Fruit fly (Drosophila melanogaster): Measurements from ENCODE around the gene nes.

nes gene

dm6 chr3L:19221455-19221854, 39.0 kb downstream of the nes start (continued):
- 0 out of 3 replicates have a peak, but pooled peaks have one; percentile 21 for TF ChIP-seq ci (GFP tag; IDR thresholded peaks at IDR 0.05)
- no peak for TF ChIP-seq Poxn (GFP tag; IDR thresholded peaks at IDR 0.05)
- TF ChIP-seq CG7963 (GFP tag; IDR thresholded peaks at IDR 0.05; ENCODE audit: partially characterized antibody) = no peak
- TF ChIP-seq tin (GFP tag; optimal IDR thresholded peaks at IDR 0.05) = no peak
- TF ChIP-seq CG13296 (GFP tag; optimal IDR thresholded peaks at IDR 0.05) = no peak
- no peak for TF ChIP-seq CG7839 (tag; optimal IDR thresholded peaks at IDR 0.05)
- TF ChIP-seq cg (GFP tag; optimal IDR thresholded peaks at IDR 0.05) = no peak
- no peak for TF ChIP-seq CG4854 (GFP tag; optimal IDR thresholded peaks at IDR 0.05)
- no peak for TF ChIP-seq en (GFP tag; optimal IDR thresholded peaks at IDR 0.05)
- TF ChIP-seq Bteb2 (GFP tag; optimal IDR thresholded peaks at IDR 0.05) = no peak
- no peak for TF ChIP-seq nerfin-1 (tag; optimal IDR thresholded peaks at IDR 0.05)
- no peak for TF ChIP-seq lola (GFP tag; optimal IDR thresholded peaks at IDR 0.05)
- peak; percentile 25 for TF ChIP-seq lab (GFP tag; optimal IDR thresholded peaks at IDR 0.05)
- TF ChIP-seq CG9727 (GFP tag; optimal IDR thresholded peaks at IDR 0.05) = no peak
- no peak for TF ChIP-seq Dip2 (GFP tag; IDR thresholded peaks at IDR 0.05)
- no peak for TF ChIP-seq tx (GFP tag; optimal IDR thresholded peaks at IDR 0.05)
- no peak for TF ChIP-seq BtbVII (GFP tag; optimal IDR thresholded peaks at IDR 0.05)
- TF ChIP-seq CG17359 (tag; optimal IDR thresholded peaks at IDR 0.05) = no peak
- TF ChIP-seq fd64A (GFP tag; optimal IDR thresholded peaks at IDR 0.05) = no peak
- TF ChIP-seq CG4730 (GFP tag; IDR thresholded peaks at IDR 0.05) = no peak
- TF ChIP-seq unpg (GFP tag; optimal IDR thresholded peaks at IDR 0.05) = no peak
- TF ChIP-seq yki (optimal IDR thresholded peaks at IDR 0.05) = no peak
- TF ChIP-seq Blimp-1 (GFP tag; optimal IDR thresholded peaks at IDR 0.05) = no peak
- TF ChIP-seq HLH54F (GFP tag; optimal IDR thresholded peaks at IDR 0.05) = no peak
- no peak for TF ChIP-seq CG9215 (GFP tag; IDR thresholded peaks at IDR 0.05)
- TF ChIP-seq knrl (GFP tag; IDR thresholded peaks at IDR 0.05; ENCODE audit: partially characterized antibody) = no peak
- no peak for TF ChIP-seq tap (tag; optimal IDR thresholded peaks at IDR 0.05)
- 0 out of 3 replicates have a peak, but pooled peaks have one; percentile 39 for TF ChIP-seq so (GFP tag; IDR thresholded peaks at IDR 0.05)
- TF ChIP-seq ac (GFP tag; optimal IDR thresholded peaks at IDR 0.05) = no peak
- TF ChIP-seq CG12071 (GFP tag; optimal IDR thresholded peaks at IDR 0.05) = no peak
- TF ChIP-seq fd102C (GFP tag; optimal IDR thresholded peaks at IDR 0.05) = no peak
- TF ChIP-seq B-H2 (GFP tag; optimal IDR thresholded peaks at IDR 0.05) = no peak
- TF ChIP-seq tup (GFP tag; optimal IDR thresholded peaks at IDR 0.05) = no peak
- no peak for TF ChIP-seq CG6813 (GFP tag; optimal IDR thresholded peaks at IDR 0.05)
- TF ChIP-seq CG6683 (GFP tag; optimal IDR thresholded peaks at IDR 0.05) = no peak
- no peak for TF ChIP-seq CG31224 (GFP tag; IDR thresholded peaks at IDR 0.05)
- no peak for TF ChIP-seq klu (GFP tag; IDR thresholded peaks at IDR 0.05)
- no peak for TF ChIP-seq Abd-B (GFP tag; optimal IDR thresholded peaks at IDR 0.05)
- TF ChIP-seq gfzf (GFP tag; optimal IDR thresholded peaks at IDR 0.05) = no peak
- TF ChIP-seq CG1602 (GFP tag; optimal IDR thresholded peaks at IDR 0.05) = no peak
- no peak for TF ChIP-seq Xbp1 (GFP tag; optimal IDR thresholded peaks at IDR 0.05)
- no peak for TF ChIP-seq Stat92E (GFP tag; optimal IDR thresholded peaks at IDR 0.05)
- TF ChIP-seq tio (GFP tag; optimal IDR thresholded peaks at IDR 0.05) = no peak
- TF ChIP-seq CG31365 (tag; optimal IDR thresholded peaks at IDR 0.05) = no peak
- TF ChIP-seq CG3847 (GFP tag; IDR thresholded peaks at IDR 0.05) = no peak
- no peak for TF ChIP-seq GATAe (GFP tag; conservative IDR thresholded peaks at IDR 0.05)
- no peak for TF ChIP-seq Dref (GFP tag; IDR thresholded peaks at IDR 0.05)
- TF ChIP-seq CG2129 (GFP tag; IDR thresholded peaks at IDR 0.05; ENCODE audit: partially characterized antibody) = no peak
- no peak for TF ChIP-seq CG2116 (GFP tag; optimal IDR thresholded peaks at IDR 0.05)
- no peak for TF ChIP-seq Sox102F (GFP tag; optimal IDR thresholded peaks at IDR 0.05)
- TF ChIP-seq CG1233 (GFP tag; optimal IDR thresholded peaks at IDR 0.05) = no peak

Data from whole organism, embryonic.